Fruit fly (Drosophila melanogaster) whole organism, pupa: ENCODE results near the gene CG33766.

Source experiments
- CG10348 ChIP-seq: fragments of 200-800 bp; sonication (Bioruptor generic); IDR thresholded peaks from 2 replicates; pipeline ENCODE4 v1.3.6; 2022; ENCODE audit warnings: missing biosample characterization, missing genetic modification characterization
- CG12605 ChIP-seq: fragments of 200-800 bp; sonication (Bioruptor generic); IDR thresholded peaks from 2 replicates; pipeline ENCODE4 v1.3.6; 2022; ENCODE audit warnings: missing biosample characterization, missing genetic modification characterization
- CG13204 ChIP-seq: fragments of 200-800 bp; sonication (Bioruptor generic); optimal IDR thresholded peaks from 2 replicates; lab custom pipeline; 2018; ENCODE audit warnings: missing biosample characterization, mild to moderate bottlenecking, missing genetic modification characterization, moderate library complexity
- CG14655 ChIP-seq: fragments of 200-800 bp; sonication (Bioruptor generic); optimal IDR thresholded peaks from 3 replicates; lab custom pipeline; 2017; ENCODE audit warnings: mild to moderate bottlenecking, missing biosample characterization, missing genetic modification reagents, missing genetic modification characterization
- CG15710 ChIP-seq: fragments of 200-800 bp; sonication (Bioruptor generic); optimal IDR thresholded peaks from 2 replicates; lab custom pipeline; 2018; ENCODE audit warnings: missing biosample characterization, mild to moderate bottlenecking, missing genetic modification characterization, moderate library complexity
- CG17806 ChIP-seq: fragments of 200-800 bp; sonication (Bioruptor generic); optimal IDR thresholded peaks from 2 replicates; lab custom pipeline; 2018; ENCODE audit warnings: missing biosample characterization, mild to moderate bottlenecking, missing genetic modification characterization, moderate library complexity
- CG32121 ChIP-seq: fragments of 200-800 bp; sonication (Bioruptor generic); IDR thresholded peaks from 2 replicates; pipeline ENCODE4 v1.3.6; 2022; ENCODE audit warnings: missing biosample characterization, missing genetic modification characterization
- CG34367 ChIP-seq: fragments of 200-800 bp; sonication (Bioruptor generic); optimal IDR thresholded peaks from 2 replicates; lab custom pipeline; 2018; ENCODE audit warnings: missing biosample characterization, mild to moderate bottlenecking, missing genetic modification characterization
- CG4496 ChIP-seq: fragments of 200-800 bp; sonication (Bioruptor generic); IDR thresholded peaks from 3 replicates; pipeline ENCODE4 v1.3.6; 2022; ENCODE audit warnings: missing biosample characterization, missing genetic modification characterization
- CG8159 ChIP-seq: fragments of 200-800 bp; sonication (Bioruptor generic); optimal IDR thresholded peaks from 3 replicates; lab custom pipeline; 2018; ENCODE audit warnings: missing biosample characterization, mild to moderate bottlenecking, missing genetic modification characterization, moderate library complexity
- CG8301 ChIP-seq: fragments of 200-800 bp; sonication (Bioruptor generic); optimal IDR thresholded peaks from 2 replicates; lab custom pipeline; 2018; ENCODE audit warnings: missing biosample characterization, mild to moderate bottlenecking, missing genetic modification characterization
- CG9948 ChIP-seq: fragments of 200-800 bp; sonication (Bioruptor generic); optimal IDR thresholded peaks from 2 replicates; lab custom pipeline; 2018; ENCODE audit warnings: missing biosample characterization, mild to moderate bottlenecking, missing genetic modification characterization, moderate library complexity
- D1 ChIP-seq: fragments of 200-800 bp; sonication (Bioruptor generic); optimal IDR thresholded peaks from 2 replicates; lab custom pipeline; 2018; ENCODE audit warnings: missing biosample characterization, mild to moderate bottlenecking, missing genetic modification characterization, moderate library complexity
- EcR ChIP-seq: fragments of 200-800 bp; sonication (Bioruptor generic); optimal IDR thresholded peaks from 3 replicates; lab custom pipeline; 2019; ENCODE audit warnings: missing biosample characterization, missing genetic modification characterization, mild to moderate bottlenecking, moderate library complexity, missing genetic modification reagents
- Ets98B ChIP-seq: fragments of 200-800 bp; sonication (Bioruptor generic); IDR thresholded peaks from 2 replicates; pipeline ENCODE4 v1.3.6; 2022; ENCODE audit warnings: missing biosample characterization, missing genetic modification characterization
- Pif1A ChIP-seq: fragments of 200-800 bp; sonication (Bioruptor generic); optimal IDR thresholded peaks from 3 replicates; lab custom pipeline; 2016; ENCODE audit warnings: missing biosample characterization, missing genetic modification characterization
- Pif1B ChIP-seq: fragments of 200-800 bp; sonication (Bioruptor generic); optimal IDR thresholded peaks from 3 replicates; lab custom pipeline; 2016; ENCODE audit warnings: missing biosample characterization, missing genetic modification characterization
- Snoo ChIP-seq: fragments of 200-800 bp; sonication (Bioruptor generic); optimal IDR thresholded peaks from 3 replicates; lab custom pipeline; 2017; ENCODE audit warnings: missing biosample characterization, mild to moderate bottlenecking, missing genetic modification characterization, inconsistent platforms
- fd96Ca ChIP-seq: fragments of 200-800 bp; sonication (Bioruptor generic); IDR thresholded peaks from 3 replicates; pipeline ENCODE4 v1.3.6; 2022; ENCODE audit warnings: missing biosample characterization, missing genetic modification characterization
- gl ChIP-seq: fragments of 200-800 bp; sonication (Bioruptor generic); optimal IDR thresholded peaks from 2 replicates; lab custom pipeline; 2018; ENCODE audit warnings: missing biosample characterization, mild to moderate bottlenecking, missing genetic modification characterization
- rn ChIP-seq: fragments of 200-800 bp; sonication (Bioruptor generic); IDR thresholded peaks from 2 replicates; pipeline ENCODE4 v1.3.6; 2022; ENCODE audit warnings: missing biosample characterization, missing genetic modification characterization

The CG33766 gene

dm6 chr3L:22642276-22642900 is 3.0 kb upstream of the CG33766 start:
- TF ChIP-seq gl (tag; lab: Kevin White, UChicago) (no peak), D1 (no peak), Pif1B (no peak), CG4496 (GFP tag; lab: Robert Waterston, UW) (no peak), rn (GFP tag; lab: Robert Waterston, UW) (no peak), Snoo (tag; lab: Kevin White, UChicago) (no peak), CG8159 (tag; lab: Kevin White, UChicago) (no peak), CG10348 (no peak), CG12605 (no peak), Ets98B (GFP tag; lab: Robert Waterston, UW) (no peak), Pif1A (no peak), EcR (GFP tag; lab: Kevin White, UChicago) (no peak), CG14655 (GFP tag; lab: Kevin White, UChicago) (no peak), CG15710 (tag; lab: Kevin White, UChicago) (no peak)

dm6 chr3L:22646007-22646406 is 580 bp downstream of the CG33766 start, which contains the start of gene CG33767:
Gene CG33767 (plus strand): TSS chr3L:22646307.
- TF ChIP-seq D1 (no peak), CG4496 (GFP tag; lab: Robert Waterston, UW) (no peak), CG17806 (no peak), EcR (GFP tag; lab: Kevin White, UChicago) (no peak), gl (tag; lab: Kevin White, UChicago) (no peak), CG13204 (GFP tag; lab: Kevin White, UChicago) (no peak), CG8159 (tag; lab: Kevin White, UChicago) (no peak), fd96Ca (GFP tag; lab: Robert Waterston, UW) (no peak), rn (GFP tag; lab: Robert Waterston, UW) (no peak), Pif1B (no peak), CG32121 (GFP tag; lab: Robert Waterston, UW) (no peak), CG12605 (no peak), CG34367 (tag; lab: Kevin White, UChicago) (no peak), CG8301 (tag; lab: Kevin White, UChicago) (no peak), CG9948 (no peak), Pif1A (no peak), Ets98B (GFP tag; lab: Robert Waterston, UW) (no peak), CG10348 (no peak)

- TF ChIP-seq Pif1B (no peak), Pif1A (no peak), CG14655 (GFP tag; lab: Kevin White, UChicago) (no peak), CG32121 (GFP tag; lab: Robert Waterston, UW) (no peak), CG9948 (no peak), CG12605 (no peak), rn (GFP tag; lab: Robert Waterston, UW) (no peak), CG34367 (tag; lab: Kevin White, UChicago) (no peak), CG17806 (no peak), EcR (GFP tag; lab: Kevin White, UChicago) (no peak), D1 (no peak), gl (tag; lab: Kevin White, UChicago) (no peak), fd96Ca (GFP tag; lab: Robert Waterston, UW) (no peak), CG8301 (tag; lab: Kevin White, UChicago) (no peak), CG10348 (no peak)
- TF ChIP-seq, all 21 proteins: peak for 0
Measured at dm6 chr3L:22646863-22647262, 1.4 kb downstream of the CG33766 start, which contains the start of gene CG33768. Gene CG33768 (plus strand): TSS chr3L:22647163.

dm6 chr3L:22647627-22648026 is 2.2 kb downstream of the CG33766 start, which contains the start of gene CG33769:
Gene CG33769 (plus strand): TSS chr3L:22647927.
- no peak for TF ChIP-seq CG14655 (GFP tag; lab: Kevin White, UChicago)
- no peak for TF ChIP-seq CG15710 (tag; lab: Kevin White, UChicago)
- no peak for TF ChIP-seq CG17806
- TF ChIP-seq rn (GFP tag; lab: Robert Waterston, UW) = no peak
- no peak for TF ChIP-seq CG13204 (GFP tag; lab: Kevin White, UChicago)
- TF ChIP-seq CG34367 (tag; lab: Kevin White, UChicago) = no peak
- no peak for TF ChIP-seq EcR (GFP tag; lab: Kevin White, UChicago)
- TF ChIP-seq, all 21 proteins: peak for 0

dm6 chr3L:22648372-22648771 is 2.9 kb downstream of the CG33766 start, which contains the start of gene CG33770:
Gene CG33770 (plus strand): TSS chr3L:22648672.
- no peak for TF ChIP-seq CG32121 (GFP tag; lab: Robert Waterston, UW)
- no peak for TF ChIP-seq CG4496 (GFP tag; lab: Robert Waterston, UW)
- no peak for TF ChIP-seq CG10348
- TF ChIP-seq CG15710 (tag; lab: Kevin White, UChicago) = no peak
- TF ChIP-seq Snoo (tag; lab: Kevin White, UChicago) = no peak
- TF ChIP-seq CG12605 = no peak

dm6 chr3L:22649096-22649495 is 3.7 kb downstream of the CG33766 start, which contains the start of gene CG33771:
Gene CG33771 (plus strand): TSS chr3L:22649396.
- TF ChIP-seq CG15710 (tag; lab: Kevin White, UChicago) = no peak

dm6 chr3L:22652425-22652824 is 7.0 kb downstream of the CG33766 start, which contains the start of gene CG33772:
Gene CG33772 (minus strand): TSS chr3L:22652525.
- no peak for TF ChIP-seq Snoo (tag; lab: Kevin White, UChicago)
- TF ChIP-seq CG8159 (tag; lab: Kevin White, UChicago) = no peak
- TF ChIP-seq rn (GFP tag; lab: Robert Waterston, UW) = no peak
- no peak for TF ChIP-seq CG15710 (tag; lab: Kevin White, UChicago)
- no peak for TF ChIP-seq CG17806
- no peak for TF ChIP-seq CG12605
- TF ChIP-seq CG14655 (GFP tag; lab: Kevin White, UChicago) = no peak
- TF ChIP-seq D1 = no peak
- no peak for TF ChIP-seq CG32121 (GFP tag; lab: Robert Waterston, UW)
- no peak for TF ChIP-seq CG34367 (tag; lab: Kevin White, UChicago)
